Worm (Caenorhabditis elegans): Measurements from ENCODE around the gene pigc-1.

DNA sequence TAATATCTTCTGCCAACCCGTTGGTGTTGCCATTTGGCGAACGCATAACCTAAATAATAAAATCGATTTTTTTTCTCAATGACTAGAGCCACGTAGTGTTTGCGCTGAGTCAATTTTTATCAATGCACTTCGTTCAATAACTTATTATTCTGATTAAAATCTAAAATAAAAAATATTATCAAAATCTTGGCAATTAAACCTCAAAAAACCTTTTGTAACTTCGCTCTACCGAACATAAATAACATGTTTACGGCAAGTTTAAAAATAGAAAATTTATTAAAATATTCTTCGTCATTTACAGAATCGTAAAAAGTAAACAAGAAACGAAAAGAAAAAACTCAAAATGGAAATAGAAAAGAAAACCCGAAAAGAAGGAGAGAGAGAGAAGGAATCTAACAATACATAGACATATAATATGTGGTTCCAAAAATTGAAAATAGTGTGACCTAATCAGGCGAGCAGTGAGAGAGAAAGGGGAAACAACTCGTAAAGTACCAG, at the start of gene pigc-1:
- TF ChIP-seq ama-1 (optimal IDR thresholded peaks at IDR 0.05) (no peak), tbx-37 (GFP tag; conservative IDR thresholded peaks at IDR 0.05) (no peak), scrt-1 (GFP tag; IDR thresholded peaks at IDR 0.05) (no peak), hnd-1 (tag; optimal IDR thresholded peaks at IDR 0.05) (no peak), B0310.2 (tag; optimal IDR thresholded peaks at IDR 0.05) (no peak), flt-1 (GFP tag; IDR thresholded peaks at IDR 0.05) (no peak)
